Worm (Caenorhabditis elegans) whole organism, L3 larva: ENCODE results near the gene F36H12.3.

Experiments
- ceh-82 ChIP-seq: fragments of 150-350 bp; optimal IDR thresholded peaks from 2 replicates; lab custom pipeline; 2014; ENCODE audit warnings: missing biosample characterization, missing genetic modification characterization
- ztf-11 ChIP-seq: fragments of 150-350 bp; optimal IDR thresholded peaks from 2 replicates; lab custom pipeline; 2014; ENCODE audit warnings: missing biosample characterization, missing genetic modification characterization

- TF ChIP-seq ceh-82 (tag; lab: Kevin White, UChicago) (no peak), ztf-11 (tag; lab: Kevin White, UChicago) (no peak)
Measured at ce11 chrIV:5281457-5281856, 8.8 kb downstream of the F36H12.3 start.
